Worm (Caenorhabditis elegans) whole organism, L3 larva: ENCODE data around the gene tag-342.
A peak's percentile ranks its signal among the peaks of the same experiment; 100 is the strongest.

ENCODE experiments used
- ceh-16 ChIP-seq: sonication (generic microtip); optimal IDR thresholded peaks from 2 replicates; lab custom pipeline; 2017; ENCODE audit warnings: missing biosample characterization, missing genetic modification characterization
- egl-5 ChIP-seq: fragments of 150-350 bp; optimal IDR thresholded peaks from 2 replicates; lab custom pipeline; 2017; ENCODE audit warnings: missing biosample characterization, missing genetic modification reagents, missing genetic modification characterization, inconsistent platforms
- elt-2 ChIP-seq: sonication (generic microtip); optimal IDR thresholded peaks from 2 replicates; lab custom pipeline; 2016; ENCODE audit warnings: missing genetic modification reagents, mild to moderate bottlenecking, missing genetic modification characterization, missing compliant biosample characterization
- fos-1 ChIP-seq: fragments of 150-350 bp; optimal IDR thresholded peaks from 2 replicates; lab custom pipeline; 2014; ENCODE audit warnings: missing biosample characterization, missing genetic modification characterization
- nhr-12 ChIP-seq: fragments of 150-350 bp; optimal IDR thresholded peaks from 2 replicates; lab custom pipeline; 2014; ENCODE audit warnings: missing biosample characterization, missing genetic modification characterization
- nhr-23 ChIP-seq: fragments of 150-350 bp; optimal IDR thresholded peaks from 2 replicates; lab custom pipeline; 2014; ENCODE audit warnings: missing biosample characterization, missing genetic modification reagents, missing genetic modification characterization
- nhr-25 ChIP-seq: sonication (generic microtip); optimal IDR thresholded peaks from 2 replicates; lab custom pipeline; 2017; ENCODE audit warnings: missing biosample characterization, missing genetic modification characterization
- nhr-67 ChIP-seq: fragments of 150-350 bp; optimal IDR thresholded peaks from 2 replicates; lab custom pipeline; 2014; ENCODE audit warnings: missing biosample characterization, missing genetic modification characterization
- nhr-77 ChIP-seq: fragments of 150-350 bp; optimal IDR thresholded peaks from 2 replicates; lab custom pipeline; 2014; ENCODE audit warnings: missing biosample characterization, missing genetic modification characterization

tag-342 gene

ce11 chrIII:9513569-9513968 is 45.6 kb downstream of the tag-342 start, which contains the start of gene F55H2.8:
Gene F55H2.8, plus strand, starts transcription at chrIII:9513869.
- TF ChIP-seq nhr-23 (tag; lab: Kevin White, UChicago) = peak; percentile 17
- TF ChIP-seq nhr-77 = no peak

DNA sequence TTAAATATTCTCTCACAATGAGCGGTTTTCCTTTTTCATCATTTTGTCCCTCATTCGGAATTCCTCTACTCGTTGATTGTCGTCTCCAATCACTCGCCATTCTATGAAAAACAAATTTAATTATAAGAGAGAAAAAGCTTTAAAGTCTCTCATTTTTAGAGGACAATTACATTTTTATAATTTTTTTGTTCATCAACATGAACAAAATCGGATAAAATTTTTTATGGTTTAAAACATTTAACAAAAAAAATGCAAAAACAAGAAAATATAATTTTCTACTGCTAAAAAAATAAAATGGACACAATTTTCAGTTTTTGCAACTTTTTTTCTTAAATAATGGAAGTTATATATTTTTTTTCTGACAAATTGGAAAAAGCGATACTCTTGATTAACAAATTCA is 48.2 kb downstream of the tag-342 start, which contains the start of gene F55H2.7:
Gene F55H2.7 (minus strand): TSS at position 101 of the 400 bp plus-strand sequence.
- TF ChIP-seq ceh-16 (tag; lab: Kevin White, UChicago) (no peak), nhr-12 (tag; lab: Kevin White, UChicago) (no peak), egl-5 (no peak), nhr-25 (tag; lab: Kevin White, UChicago) (no peak), elt-2 (no peak), fos-1 (tag; lab: Kevin White, UChicago) (no peak), nhr-67 (tag; lab: Kevin White, UChicago) (no peak)
